Fruit fly (Drosophila melanogaster) whole organism, pupa: Measurements from ENCODE around the gene Atg12.
A peak's percentile ranks its signal among the peaks of the same experiment; 100 is the strongest.

Experiments
- CG10348 ChIP-seq: fragments of 200-800 bp; sonication (Bioruptor generic); IDR thresholded peaks from 2 replicates; pipeline ENCODE4 v1.3.6; 2022; ENCODE audit warnings: missing biosample characterization, missing genetic modification characterization
- CG12605 ChIP-seq: fragments of 200-800 bp; sonication (Bioruptor generic); IDR thresholded peaks from 2 replicates; pipeline ENCODE4 v1.3.6; 2022; ENCODE audit warnings: missing biosample characterization, missing genetic modification characterization
- CG13204 ChIP-seq: fragments of 200-800 bp; sonication (Bioruptor generic); optimal IDR thresholded peaks from 2 replicates; lab custom pipeline; 2018; ENCODE audit warnings: missing biosample characterization, mild to moderate bottlenecking, missing genetic modification characterization, moderate library complexity
- CG14655 ChIP-seq: fragments of 200-800 bp; sonication (Bioruptor generic); optimal IDR thresholded peaks from 3 replicates; lab custom pipeline; 2017; ENCODE audit warnings: mild to moderate bottlenecking, missing biosample characterization, missing genetic modification reagents, missing genetic modification characterization
- CG15710 ChIP-seq: fragments of 200-800 bp; sonication (Bioruptor generic); optimal IDR thresholded peaks from 2 replicates; lab custom pipeline; 2018; ENCODE audit warnings: missing biosample characterization, mild to moderate bottlenecking, missing genetic modification characterization, moderate library complexity
- CG17806 ChIP-seq: fragments of 200-800 bp; sonication (Bioruptor generic); optimal IDR thresholded peaks from 2 replicates; lab custom pipeline; 2018; ENCODE audit warnings: missing biosample characterization, mild to moderate bottlenecking, missing genetic modification characterization, moderate library complexity
- CG32121 ChIP-seq: fragments of 200-800 bp; sonication (Bioruptor generic); IDR thresholded peaks from 2 replicates; pipeline ENCODE4 v1.3.6; 2022; ENCODE audit warnings: missing biosample characterization, missing genetic modification characterization
- CG34367 ChIP-seq: fragments of 200-800 bp; sonication (Bioruptor generic); optimal IDR thresholded peaks from 2 replicates; lab custom pipeline; 2018; ENCODE audit warnings: missing biosample characterization, mild to moderate bottlenecking, missing genetic modification characterization
- CG4496 ChIP-seq: fragments of 200-800 bp; sonication (Bioruptor generic); IDR thresholded peaks from 3 replicates; pipeline ENCODE4 v1.3.6; 2022; ENCODE audit warnings: missing biosample characterization, missing genetic modification characterization
- CG8159 ChIP-seq: fragments of 200-800 bp; sonication (Bioruptor generic); optimal IDR thresholded peaks from 3 replicates; lab custom pipeline; 2018; ENCODE audit warnings: missing biosample characterization, mild to moderate bottlenecking, missing genetic modification characterization, moderate library complexity
- CG8301 ChIP-seq: fragments of 200-800 bp; sonication (Bioruptor generic); optimal IDR thresholded peaks from 2 replicates; lab custom pipeline; 2018; ENCODE audit warnings: missing biosample characterization, mild to moderate bottlenecking, missing genetic modification characterization
- CG9948 ChIP-seq: fragments of 200-800 bp; sonication (Bioruptor generic); optimal IDR thresholded peaks from 2 replicates; lab custom pipeline; 2018; ENCODE audit warnings: missing biosample characterization, mild to moderate bottlenecking, missing genetic modification characterization, moderate library complexity
- D1 ChIP-seq: fragments of 200-800 bp; sonication (Bioruptor generic); optimal IDR thresholded peaks from 2 replicates; lab custom pipeline; 2018; ENCODE audit warnings: missing biosample characterization, mild to moderate bottlenecking, missing genetic modification characterization, moderate library complexity
- EcR ChIP-seq: fragments of 200-800 bp; sonication (Bioruptor generic); optimal IDR thresholded peaks from 3 replicates; lab custom pipeline; 2019; ENCODE audit warnings: missing biosample characterization, missing genetic modification characterization, mild to moderate bottlenecking, moderate library complexity, missing genetic modification reagents
- Ets98B ChIP-seq: fragments of 200-800 bp; sonication (Bioruptor generic); IDR thresholded peaks from 2 replicates; pipeline ENCODE4 v1.3.6; 2022; ENCODE audit warnings: missing biosample characterization, missing genetic modification characterization
- Pif1A ChIP-seq: fragments of 200-800 bp; sonication (Bioruptor generic); optimal IDR thresholded peaks from 3 replicates; lab custom pipeline; 2016; ENCODE audit warnings: missing biosample characterization, missing genetic modification characterization
- Pif1B ChIP-seq: fragments of 200-800 bp; sonication (Bioruptor generic); optimal IDR thresholded peaks from 3 replicates; lab custom pipeline; 2016; ENCODE audit warnings: missing biosample characterization, missing genetic modification characterization
- Snoo ChIP-seq: fragments of 200-800 bp; sonication (Bioruptor generic); optimal IDR thresholded peaks from 3 replicates; lab custom pipeline; 2017; ENCODE audit warnings: missing biosample characterization, mild to moderate bottlenecking, missing genetic modification characterization, inconsistent platforms
- fd96Ca ChIP-seq: fragments of 200-800 bp; sonication (Bioruptor generic); IDR thresholded peaks from 3 replicates; pipeline ENCODE4 v1.3.6; 2022; ENCODE audit warnings: missing biosample characterization, missing genetic modification characterization
- gl ChIP-seq: fragments of 200-800 bp; sonication (Bioruptor generic); optimal IDR thresholded peaks from 2 replicates; lab custom pipeline; 2018; ENCODE audit warnings: missing biosample characterization, mild to moderate bottlenecking, missing genetic modification characterization
- rn ChIP-seq: fragments of 200-800 bp; sonication (Bioruptor generic); IDR thresholded peaks from 2 replicates; pipeline ENCODE4 v1.3.6; 2022; ENCODE audit warnings: missing biosample characterization, missing genetic modification characterization

Gene Atg12

dm6 chr3L:12131918-12132317, 4.8 kb upstream of the Atg12 start, which contains the start of gene DEF8:
TSS of gene DEF8 (plus strand) at chr3L:12132146.
- TF ChIP-seq CG9948 (tag; lab: Kevin White, UChicago), result peak; percentile 87
- TF ChIP-seq CG12605 (GFP tag; lab: Robert Waterston, UW), result peak; percentile 92
- TF ChIP-seq D1 (tag; lab: Kevin White, UChicago), result peak; percentile 94
- no peak for TF ChIP-seq Pif1B (GFP tag; lab: Kevin White, UChicago)
- TF ChIP-seq CG4496 (GFP tag; lab: Robert Waterston, UW), result peak; percentile 89
- peak; percentile 76 for TF ChIP-seq Snoo (tag; lab: Kevin White, UChicago)
- peak; percentile 87 for TF ChIP-seq Ets98B (GFP tag; lab: Robert Waterston, UW)
- TF ChIP-seq gl (tag; lab: Kevin White, UChicago), result peak; percentile 37
- TF ChIP-seq CG15710 (tag; lab: Kevin White, UChicago), result peak; percentile 83
- no peak for TF ChIP-seq CG13204
- peak; percentile 92 for TF ChIP-seq CG32121 (GFP tag; lab: Robert Waterston, UW)
- TF ChIP-seq rn, result peak; percentile 68
- TF ChIP-seq Pif1A (GFP tag; lab: Kevin White, UChicago), result no peak
- TF ChIP-seq CG34367 (tag; lab: Kevin White, UChicago), result peak; percentile 80
- TF ChIP-seq CG10348 (GFP tag; lab: Robert Waterston, UW), result no peak
- TF ChIP-seq CG8301 (tag; lab: Kevin White, UChicago), result peak; percentile 84
- peak; percentile 75 for TF ChIP-seq fd96Ca (GFP tag; lab: Robert Waterston, UW)
- peak; percentile 80 for TF ChIP-seq CG14655 (GFP tag; lab: Kevin White, UChicago)
- TF ChIP-seq EcR (GFP tag; lab: Kevin White, UChicago), result peak; percentile 19
- TF ChIP-seq CG8159 (tag; lab: Kevin White, UChicago), result peak; percentile 88
- peak; percentile 85 for TF ChIP-seq CG17806 (tag; lab: Kevin White, UChicago)

dm6 chr3L:12138113-12138899, 1.5 kb downstream of the Atg12 start, which contains the start of the genes ND-SGDH and RhoGAP68F:
TSS of gene ND-SGDH (minus strand) at chr3L:12138584.
TSS of gene RhoGAP68F (plus strand) at chr3L:12138868.
- TF ChIP-seq Pif1A (GFP tag; lab: Kevin White, UChicago) (no peak), CG8159 (tag; lab: Kevin White, UChicago) (peak; percentile 75), gl (tag; lab: Kevin White, UChicago) (no peak), CG12605 (GFP tag; lab: Robert Waterston, UW) (no peak), CG9948 (tag; lab: Kevin White, UChicago) (peak; percentile 54), CG32121 (GFP tag; lab: Robert Waterston, UW) (peak; percentile 45; the same call in 1 of the 2 replicates), CG17806 (tag; lab: Kevin White, UChicago) (peak; percentile 48), D1 (tag; lab: Kevin White, UChicago) (no peak), Snoo (tag; lab: Kevin White, UChicago) (peak; percentile 67), Pif1B (GFP tag; lab: Kevin White, UChicago) (peak; percentile 40), EcR (GFP tag; lab: Kevin White, UChicago) (no peak), CG10348 (GFP tag; lab: Robert Waterston, UW) (0 out of 2 replicates have a peak, but pooled peaks have one; percentile 20), CG13204 (no peak), rn (no peak), CG34367 (tag; lab: Kevin White, UChicago) (peak; percentile 53), CG14655 (GFP tag; lab: Kevin White, UChicago) (no peak), CG4496 (GFP tag; lab: Robert Waterston, UW) (0 out of 3 replicates have a peak, but pooled peaks have one; percentile 36), fd96Ca (GFP tag; lab: Robert Waterston, UW) (no peak; the same call in 2 of the 3 replicates), CG15710 (tag; lab: Kevin White, UChicago) (peak; percentile 76), CG8301 (tag; lab: Kevin White, UChicago) (peak; percentile 53), Ets98B (GFP tag; lab: Robert Waterston, UW) (peak; percentile 53; the same call in 1 of the 2 replicates)

dm6 chr3L:12139232-12139698, 2.5 kb downstream of the Atg12 start:
- peak; percentile 54 for TF ChIP-seq CG8159 (tag; lab: Kevin White, UChicago)
- no peak for TF ChIP-seq rn
- 0 out of 3 replicates have a peak, but pooled peaks have one; percentile 43 for TF ChIP-seq fd96Ca (GFP tag; lab: Robert Waterston, UW)
- peak; percentile 26 for TF ChIP-seq CG34367 (tag; lab: Kevin White, UChicago)
- TF ChIP-seq D1 (tag; lab: Kevin White, UChicago), result no peak
- peak; percentile 51 for TF ChIP-seq Snoo (tag; lab: Kevin White, UChicago)
- TF ChIP-seq CG15710 (tag; lab: Kevin White, UChicago), result peak; percentile 44
- TF ChIP-seq CG14655 (GFP tag; lab: Kevin White, UChicago), result no peak
- peak; percentile 43 for TF ChIP-seq CG17806 (tag; lab: Kevin White, UChicago)
- peak; percentile 39 for TF ChIP-seq CG9948 (tag; lab: Kevin White, UChicago)
- no peak for TF ChIP-seq Pif1B (GFP tag; lab: Kevin White, UChicago)
- TF ChIP-seq gl (tag; lab: Kevin White, UChicago), result no peak
- TF ChIP-seq CG12605 (GFP tag; lab: Robert Waterston, UW), result 0 out of 2 replicates have a peak, but pooled peaks have one; percentile 11
- peak; percentile 43 for TF ChIP-seq Ets98B (GFP tag; lab: Robert Waterston, UW)
- TF ChIP-seq CG10348 (GFP tag; lab: Robert Waterston, UW), result no peak
- TF ChIP-seq Pif1A (GFP tag; lab: Kevin White, UChicago), result no peak
- TF ChIP-seq CG32121 (GFP tag; lab: Robert Waterston, UW), result no peak; the same call in 1 of the 2 replicates
- TF ChIP-seq CG8301 (tag; lab: Kevin White, UChicago), result peak; percentile 39
- TF ChIP-seq CG4496 (GFP tag; lab: Robert Waterston, UW), result peak; percentile 62
- no peak for TF ChIP-seq EcR (GFP tag; lab: Kevin White, UChicago)
- TF ChIP-seq CG13204, result no peak
